Fruit fly (Drosophila melanogaster) whole organism, embryonic: ENCODE results near the gene Cyp12a5.
A peak's percentile ranks its signal among the peaks of the same experiment; 100 is the strongest.

Source experiments
- Atf6 ChIP-seq: fragments of 200-800 bp; sonication (Bioruptor generic); IDR thresholded peaks from 2 replicates; pipeline ENCODE4 v1.3.6; 2022; ENCODE audit warnings: missing biosample characterization, missing genetic modification characterization
- Awh ChIP-seq: fragments of 200-800 bp; sonication (Bioruptor generic); IDR thresholded peaks from 2 replicates; pipeline ENCODE4, ENCODE4 v1.3.6; 2022; ENCODE audit warnings: missing biosample characterization, missing genetic modification characterization
- CG10267 ChIP-seq: fragments of 200-800 bp; sonication (Bioruptor generic); optimal IDR thresholded peaks from 2 replicates; lab custom pipeline; 2018; ENCODE audit warnings: missing biosample characterization, mild to moderate bottlenecking, missing genetic modification characterization, moderate library complexity
- CG11560 ChIP-seq: fragments of 200-800 bp; sonication (Bioruptor generic); IDR thresholded peaks from 3 replicates; pipeline ENCODE4 v1.3.6; 2022; ENCODE audit warnings: missing biosample characterization, missing genetic modification characterization
- CG11723 ChIP-seq: fragments of 200-800 bp; sonication (Bioruptor generic); optimal IDR thresholded peaks from 2 replicates; lab custom pipeline; 2017; ENCODE audit warnings: missing biosample characterization, mild to moderate bottlenecking, missing genetic modification characterization
- CG12219 ChIP-seq: fragments of 200-800 bp; sonication (Bioruptor generic); optimal IDR thresholded peaks from 3 replicates; lab custom pipeline; 2018; ENCODE audit warnings: missing biosample characterization, mild to moderate bottlenecking, missing genetic modification characterization
- CG13894 ChIP-seq: fragments of 200-800 bp; sonication (Bioruptor generic); optimal IDR thresholded peaks from 3 replicates; lab custom pipeline; 2018; ENCODE audit warnings: missing biosample characterization, mild to moderate bottlenecking, missing genetic modification characterization, moderate library complexity
- CG15011 ChIP-seq: fragments of 200-800 bp; sonication (Bioruptor generic); optimal IDR thresholded peaks from 3 replicates; lab custom pipeline; 2018; ENCODE audit warnings: missing biosample characterization, mild to moderate bottlenecking, missing genetic modification characterization
- CG15073 ChIP-seq: fragments of 200-800 bp; sonication (Bioruptor generic); optimal IDR thresholded peaks from 2 replicates; lab custom pipeline; 2016; ENCODE audit warnings: missing biosample characterization, missing genetic modification characterization
- CG16813 ChIP-seq: fragments of 200-800 bp; sonication (Bioruptor generic); IDR thresholded peaks from 3 replicates; pipeline ENCODE4 v1.3.6; 2022; ENCODE audit warnings: missing biosample characterization, missing genetic modification characterization; ENCODE audit not compliant: partially characterized antibody
- CG2199 ChIP-seq: fragments of 200-800 bp; sonication (Bioruptor generic); IDR thresholded peaks from 3 replicates; pipeline ENCODE4 v1.3.6; 2022; ENCODE audit warnings: missing biosample characterization, missing genetic modification characterization
- CG31224 ChIP-seq: fragments of 200-800 bp; sonication (Bioruptor generic); IDR thresholded peaks from 2 replicates; pipeline ENCODE4 v1.3.6; 2022; ENCODE audit warnings: missing biosample characterization, missing genetic modification characterization
- CG31441 ChIP-seq: fragments of 200-800 bp; sonication (Bioruptor generic); IDR thresholded peaks from 2 replicates; pipeline ENCODE4 v1.3.6; 2022; ENCODE audit warnings: missing biosample characterization, missing genetic modification characterization
- CG33557 ChIP-seq: fragments of 200-800 bp; sonication (Bioruptor generic); optimal IDR thresholded peaks from 2 replicates; lab custom pipeline; 2019; ENCODE audit warnings: missing biosample characterization, mild to moderate bottlenecking, missing genetic modification characterization, moderate library complexity
- CG5245 ChIP-seq: fragments of 200-800 bp; sonication (Bioruptor generic); optimal IDR thresholded peaks from 3 replicates; lab custom pipeline; 2016; ENCODE audit warnings: missing biosample characterization, missing genetic modification characterization
- CG6254 ChIP-seq: fragments of 200-800 bp; sonication (Bioruptor generic); optimal IDR thresholded peaks from 3 replicates; lab custom pipeline; 2017; ENCODE audit warnings: mild to moderate bottlenecking, missing biosample characterization, missing genetic modification reagents, missing genetic modification characterization
- CG7372 ChIP-seq: fragments of 200-800 bp; sonication (Bioruptor generic); IDR thresholded peaks from 2 replicates; pipeline ENCODE4 v1.3.6; 2022; ENCODE audit warnings: missing biosample characterization, missing genetic modification characterization
- CG8089 ChIP-seq: fragments of 200-800 bp; sonication (Bioruptor generic); optimal IDR thresholded peaks from 3 replicates; lab custom pipeline; 2016; ENCODE audit warnings: missing biosample characterization, missing genetic modification characterization
- CG9797 ChIP-seq: fragments of 200-800 bp; sonication (Bioruptor generic); optimal IDR thresholded peaks from 3 replicates; lab custom pipeline; 2018; ENCODE audit warnings: missing biosample characterization, mild to moderate bottlenecking, missing genetic modification characterization
- CoRest ChIP-seq: fragments of 200-800 bp; sonication (Bioruptor generic); optimal IDR thresholded peaks from 3 replicates; lab custom pipeline; 2018; ENCODE audit warnings: missing biosample characterization, mild to moderate bottlenecking, missing genetic modification characterization, moderate library complexity
- Ets65A ChIP-seq: fragments of 200-800 bp; sonication (Bioruptor generic); peaks from one replicate; lab custom pipeline; 2016; ENCODE audit warnings: missing biosample characterization, missing genetic modification characterization
- HHEX ChIP-seq: fragments of 200-800 bp; sonication (Bioruptor generic); optimal IDR thresholded peaks from 3 replicates; lab custom pipeline; 2017; ENCODE audit warnings: missing biosample characterization, mild to moderate bottlenecking, missing genetic modification characterization, missing genetic modification reagents
- Hr39 ChIP-seq: fragments of >200 bp; optimal IDR thresholded peaks from 2 replicates; lab custom pipeline; 2017
- Hsf ChIP-seq: fragments of 200-800 bp; sonication (Bioruptor generic); optimal IDR thresholded peaks from 3 replicates; lab custom pipeline; 2016; ENCODE audit warnings: missing biosample characterization, missing genetic modification characterization
- Lim3 ChIP-seq: fragments of 200-800 bp; sonication (Bioruptor generic); IDR thresholded peaks from 2 replicates; pipeline ENCODE4 v1.3.6; 2022; ENCODE audit warnings: missing biosample characterization, missing genetic modification characterization
- MBD-R2 ChIP-seq: fragments of 200-800 bp; sonication (Bioruptor generic); IDR thresholded peaks from 2 replicates; pipeline ENCODE4 v1.3.6; 2022; ENCODE audit warnings: missing biosample characterization, missing genetic modification characterization
- MTF-1 ChIP-seq: fragments of 200-800 bp; sonication (Bioruptor generic); optimal IDR thresholded peaks from 2 replicates; lab custom pipeline; 2018; ENCODE audit warnings: missing biosample characterization, mild to moderate bottlenecking, missing genetic modification characterization, borderline replicate concordance
- Opbp ChIP-seq: fragments of 200-800 bp; sonication (Bioruptor generic); IDR thresholded peaks from 3 replicates; pipeline ENCODE4 v1.3.6; 2022; ENCODE audit warnings: missing biosample characterization, missing genetic modification characterization; ENCODE audit not compliant: partially characterized antibody
- Scr ChIP-seq: fragments of 200-800 bp; sonication (Bioruptor generic); IDR thresholded peaks from 2 replicates; pipeline ENCODE4 v1.3.6; 2022; ENCODE audit warnings: missing biosample characterization, missing genetic modification characterization; ENCODE audit not compliant: partially characterized antibody
- btn ChIP-seq: fragments of 200-800 bp; sonication (Bioruptor generic); optimal IDR thresholded peaks from 2 replicates; lab custom pipeline; 2016; ENCODE audit warnings: missing biosample characterization, missing genetic modification characterization
- cg ChIP-seq: fragments of 200-800 bp; sonication (Bioruptor generic); optimal IDR thresholded peaks from 3 replicates; lab custom pipeline; 2019; ENCODE audit warnings: missing biosample characterization, mild to moderate bottlenecking, missing genetic modification characterization, moderate library complexity
- danr ChIP-seq: fragments of 200-800 bp; sonication (Bioruptor generic); IDR thresholded peaks from 2 replicates; pipeline ENCODE4 v1.3.6; 2022; ENCODE audit warnings: missing biosample characterization, missing genetic modification characterization
- fd102C ChIP-seq: fragments of 200-800 bp; sonication (Bioruptor generic); optimal IDR thresholded peaks from 2 replicates; lab custom pipeline; 2018; ENCODE audit warnings: missing biosample characterization, mild to moderate bottlenecking, missing genetic modification characterization, moderate library complexity
- inv ChIP-seq: fragments of 200-800 bp; sonication (Bioruptor generic); IDR thresholded peaks from 2 replicates; pipeline ENCODE4 v1.3.6; 2022; ENCODE audit warnings: missing biosample characterization, missing genetic modification characterization; ENCODE audit not compliant: partially characterized antibody
- jumu ChIP-seq: fragments of 200-800 bp; sonication (Bioruptor generic); optimal IDR thresholded peaks from 3 replicates; lab custom pipeline; 2016; ENCODE audit warnings: missing biosample characterization, missing genetic modification characterization
- kah ChIP-seq: fragments of 200-800 bp; sonication (Bioruptor generic); optimal IDR thresholded peaks from 2 replicates; lab custom pipeline; 2018; ENCODE audit warnings: missing biosample characterization, mild to moderate bottlenecking, missing genetic modification characterization
- lilli ChIP-seq: fragments of 200-800 bp; sonication (Bioruptor generic); optimal IDR thresholded peaks from 3 replicates; lab custom pipeline; 2016; ENCODE audit warnings: missing biosample characterization, missing genetic modification characterization
- lmd ChIP-seq: fragments of 200-800 bp; sonication (Bioruptor generic); IDR thresholded peaks from 2 replicates; pipeline ENCODE4 v1.3.6; 2022; ENCODE audit warnings: missing biosample characterization, missing genetic modification characterization
- shn ChIP-seq: fragments of 200-800 bp; sonication (Bioruptor generic); optimal IDR thresholded peaks from 3 replicates; lab custom pipeline; 2016; ENCODE audit warnings: missing biosample characterization, missing genetic modification characterization
- slp2 ChIP-seq: fragments of 200-800 bp; sonication (Bioruptor generic); optimal IDR thresholded peaks from 2 replicates; lab custom pipeline; 2016; ENCODE audit warnings: missing biosample characterization, missing genetic modification characterization
- so ChIP-seq: fragments of 200-800 bp; sonication (Bioruptor generic); IDR thresholded peaks from 3 replicates; pipeline ENCODE4 v1.3.6; 2022; ENCODE audit warnings: missing biosample characterization, missing genetic modification characterization
- sr ChIP-seq: fragments of 200-800 bp; sonication (Bioruptor generic); IDR thresholded peaks from 3 replicates; pipeline ENCODE4 v1.3.6; 2022; ENCODE audit warnings: missing biosample characterization, missing genetic modification characterization
- tap ChIP-seq: fragments of 200-800 bp; optimal IDR thresholded peaks from 3 replicates; lab custom pipeline; 2019; ENCODE audit warnings: missing biosample characterization, mild to moderate bottlenecking, missing genetic modification characterization, moderate library complexity
- tgo ChIP-seq: fragments of 200-800 bp; sonication (Bioruptor generic); IDR thresholded peaks from 3 replicates; pipeline ENCODE4 v1.3.6; 2022; ENCODE audit warnings: missing biosample characterization, missing genetic modification characterization
- tna ChIP-seq: fragments of 200-800 bp; sonication (Bioruptor generic); IDR thresholded peaks from 2 replicates; pipeline ENCODE4 v1.3.6; 2022; ENCODE audit warnings: missing biosample characterization, missing genetic modification characterization; ENCODE audit not compliant: partially characterized antibody
- toy ChIP-seq: fragments of 200-800 bp; sonication (Bioruptor generic); IDR thresholded peaks from 2 replicates; pipeline ENCODE4 v1.3.6; 2022; ENCODE audit warnings: missing biosample characterization, missing genetic modification characterization
- unpg ChIP-seq: fragments of 200-800 bp; sonication (Bioruptor generic); optimal IDR thresholded peaks from 3 replicates; lab custom pipeline; 2018; ENCODE audit warnings: missing biosample characterization, mild to moderate bottlenecking, missing genetic modification characterization, moderate library complexity
- vnd ChIP-seq: fragments of 200-800 bp; sonication (Bioruptor generic); IDR thresholded peaks from 3 replicates; pipeline ENCODE4 v1.3.6; 2022; ENCODE audit warnings: missing biosample characterization, missing genetic modification characterization; ENCODE audit not compliant: partially characterized antibody
- vvl ChIP-seq: fragments of 200-800 bp; sonication (Bioruptor generic); IDR thresholded peaks from 2 replicates; pipeline ENCODE4 v1.3.6; 2022; ENCODE audit warnings: missing biosample characterization, missing genetic modification characterization
- zfh1 ChIP-seq: fragments of 200-800 bp; sonication (Bioruptor generic); IDR thresholded peaks from 3 replicates; pipeline ENCODE4 v1.3.6; 2022; ENCODE audit warnings: missing biosample characterization, missing genetic modification characterization

The Cyp12a5 gene

DNA sequence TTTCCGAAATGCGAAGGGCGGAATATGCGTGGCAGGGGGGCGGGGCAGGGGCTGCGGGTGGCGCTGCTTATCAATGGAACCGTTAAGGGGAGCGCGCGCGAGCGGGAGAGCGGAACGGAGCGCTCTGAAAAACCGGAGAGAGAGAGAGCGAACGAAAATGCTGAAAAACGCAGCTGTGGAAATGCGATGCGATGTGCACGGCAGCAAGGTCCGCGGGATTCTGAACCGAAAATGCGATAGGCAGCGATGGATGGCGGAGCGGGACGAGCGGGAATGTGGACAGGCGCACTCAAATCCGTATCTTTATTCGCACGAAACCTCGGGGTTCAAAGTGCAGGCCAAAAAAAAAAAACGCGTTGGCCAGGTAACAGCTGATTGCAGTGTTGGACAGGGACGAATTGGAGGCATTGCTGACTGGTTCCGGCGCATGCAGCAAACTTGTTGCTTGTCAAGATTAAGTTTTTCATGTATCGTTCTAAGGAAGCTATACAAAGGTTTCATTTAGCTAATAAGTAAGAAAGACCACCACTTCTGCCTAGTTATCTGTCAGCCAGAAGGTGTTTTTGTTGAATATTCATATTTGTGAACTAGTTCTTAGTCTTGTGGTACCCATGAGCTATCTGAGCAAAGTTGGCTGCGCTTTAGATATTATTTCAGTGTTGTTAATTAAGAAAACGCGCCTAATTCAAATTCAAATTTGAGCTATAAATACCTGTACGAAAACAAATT, 15.2 kb downstream of the Cyp12a5 start, which contains the start of gene Ppcs (continued):
- TF ChIP-seq CG33557 (GFP tag; lab: Kevin White, UChicago) (peak; percentile 59), CG2199 (GFP tag; lab: Robert Waterston, UW) (0 out of 3 replicates have a peak, but pooled peaks have one; percentile 27), CG31224 (GFP tag; lab: Robert Waterston, UW) (no peak), kah (GFP tag; lab: Kevin White, UChicago) (no peak), Lim3 (GFP tag; lab: Robert Waterston, UW) (no peak), lilli (GFP tag; lab: Kevin White, UChicago) (peak; percentile 73), sr (0 out of 3 replicates have a peak, but pooled peaks have one; percentile 17), vnd (GFP tag; lab: Robert Waterston, UW) (no peak), tna (GFP tag; lab: Robert Waterston, UW) (no peak), CG11723 (GFP tag; lab: Kevin White, UChicago) (no peak), Awh (no peak), lmd (GFP tag; lab: Robert Waterston, UW) (peak; percentile 60), Hr39 (lab: Kevin White, UChicago) (no peak), btn (GFP tag; lab: Kevin White, UChicago) (peak; percentile 18), zfh1 (0 out of 3 replicates have a peak, but pooled peaks have one; percentile 7), Opbp (GFP tag; lab: Robert Waterston, UW) (peak; percentile 99), CG11560 (tag; lab: Robert Waterston, UW) (no peak; the same call in 2 of the 3 replicates), tap (tag; lab: Kevin White, UChicago) (no peak), CG5245 (GFP tag; lab: Kevin White, UChicago) (no peak), CG8089 (peak; percentile 50), Scr (peak; percentile 31), CG15073 (GFP tag; lab: Kevin White, UChicago) (no peak), CG31441 (GFP tag; lab: Robert Waterston, UW) (peak; percentile 64), tgo (GFP tag; lab: Robert Waterston, UW) (no peak), fd102C (GFP tag; lab: Kevin White, UChicago) (no peak), MBD-R2 (peak; percentile 68), vvl (GFP tag; lab: Robert Waterston, UW) (peak; percentile 22), shn (peak; percentile 70), HHEX (peak; percentile 33), CG7372 (no peak), cg (no peak), CG9797 (peak; percentile 25), CG12219 (GFP tag; lab: Kevin White, UChicago) (peak; percentile 28), Atf6 (GFP tag; lab: Robert Waterston, UW) (peak; percentile 8; the same call in 1 of the 2 replicates), CG16813 (GFP tag; lab: Robert Waterston, UW) (no peak), jumu (GFP tag; lab: Kevin White, UChicago) (peak; percentile 52), Ets65A (GFP tag; lab: Kevin White, UChicago) (peak; percentile 93), slp2 (GFP tag; lab: Kevin White, UChicago) (peak; percentile 39), CG15011 (GFP tag; lab: Kevin White, UChicago) (peak; percentile 64), danr (GFP tag; lab: Robert Waterston, UW) (no peak), Hsf (GFP tag; lab: Kevin White, UChicago) (peak; percentile 74), inv (GFP tag; lab: Robert Waterston, UW) (no peak; the same call in 1 of the 2 replicates), unpg (peak; percentile 20), so (GFP tag; lab: Robert Waterston, UW) (no peak), CoRest (tag; lab: Kevin White, UChicago) (peak; percentile 65), CG6254 (GFP tag; lab: Kevin White, UChicago) (peak; percentile 57), CG13894 (tag; lab: Kevin White, UChicago) (peak; percentile 54), toy (GFP tag; lab: Robert Waterston, UW) (no peak), MTF-1 (GFP tag; lab: Kevin White, UChicago) (peak; percentile 35), CG10267 (tag; lab: Kevin White, UChicago) (peak; percentile 98)
